Worm (Caenorhabditis elegans): ENCODE data around the gene C09G5.14.

DNA sequence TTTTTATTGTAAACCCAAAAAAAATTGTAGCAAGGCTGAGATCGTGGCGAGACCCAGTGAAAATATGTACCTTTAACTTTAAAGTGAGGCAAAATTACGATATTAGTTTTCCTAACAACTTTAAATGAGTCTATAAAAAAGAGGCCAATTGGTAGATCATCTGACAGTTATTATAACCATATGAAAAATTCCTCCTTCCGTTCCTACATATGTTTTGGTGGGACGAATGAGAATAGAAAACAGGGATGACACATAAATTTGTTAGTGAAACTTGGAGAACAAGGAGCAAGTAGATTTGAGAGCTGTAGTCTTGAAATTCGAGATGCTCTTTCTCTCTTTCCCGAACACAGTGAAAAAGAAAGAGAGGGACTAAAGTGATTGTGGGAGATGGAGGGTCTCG is 42.3 kb upstream of the C09G5.14 start:
- TF ChIP-seq ama-1 (optimal IDR thresholded peaks at IDR 0.05) (no peak), hmg-4 (GFP tag; optimal IDR thresholded peaks at IDR 0.05) (no peak), ceh-36 (tag; optimal IDR thresholded peaks at IDR 0.05) (no peak), tbx-11 (GFP tag; IDR thresholded peaks at IDR 0.05) (no peak), flt-1 (GFP tag; IDR thresholded peaks at IDR 0.05) (no peak)

Data from whole organism, early embryonic.